Worm (Caenorhabditis elegans): ENCODE measurements around the gene T11G6.5.
A peak's percentile ranks its signal among the peaks of the same experiment; 100 is the strongest.

DNA sequence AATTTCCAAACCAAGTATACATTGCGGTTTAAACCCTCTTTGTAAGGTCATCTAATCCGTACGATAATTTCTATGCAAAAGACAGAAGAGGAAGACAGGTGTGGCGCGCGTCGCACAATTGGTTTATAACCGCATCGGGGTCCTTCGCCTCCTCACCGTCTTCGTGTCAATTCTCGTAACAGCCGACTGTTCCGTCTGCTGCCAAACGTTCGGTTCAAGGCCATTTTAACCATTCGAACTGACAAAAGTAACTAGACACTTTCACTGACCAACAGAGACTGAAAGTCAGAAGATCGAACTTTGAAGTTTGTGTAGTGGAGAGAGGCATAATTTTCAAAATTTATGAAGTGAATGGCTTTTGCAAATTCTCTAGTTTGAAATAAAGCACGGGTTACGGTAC is 26.6 kb downstream of the T11G6.5 start:
- no peak for TF ChIP-seq mdl-1 (tag; optimal IDR thresholded peaks at IDR 0.05)
- no peak for TF ChIP-seq dve-1 (tag; optimal IDR thresholded peaks at IDR 0.05; ENCODE audit: insufficient read depth)
- TF ChIP-seq nhr-11 (tag; optimal IDR thresholded peaks at IDR 0.05), result no peak
- no peak for TF ChIP-seq ZK546.5 (tag; optimal IDR thresholded peaks at IDR 0.05)
- TF ChIP-seq zfp-2 (tag; optimal IDR thresholded peaks at IDR 0.05), result no peak
- TF ChIP-seq ama-1 (optimal IDR thresholded peaks at IDR 0.05), result no peak
- no peak for TF ChIP-seq lin-39 (tag; optimal IDR thresholded peaks at IDR 0.05)
- no peak for TF ChIP-seq pqm-1 (tag; optimal IDR thresholded peaks at IDR 0.05)
- TF ChIP-seq nhr-28 (tag; optimal IDR thresholded peaks at IDR 0.05), result peak; percentile 50
- no peak for TF ChIP-seq unc-62 (GFP tag; optimal IDR thresholded peaks at IDR 0.05 in 1 of 2)
- no peak for TF ChIP-seq unc-62 (tag; optimal IDR thresholded peaks at IDR 0.05)
- TF ChIP-seq gei-8 (GFP tag; optimal IDR thresholded peaks at IDR 0.05), result no peak
- TF ChIP-seq dmd-6 (GFP tag; IDR thresholded peaks at IDR 0.05), result no peak
